Fruit fly (Drosophila melanogaster) S2 (cell line): ENCODE measurements around the gene CG31793.

Experiments
- CG8478 ChIP-seq: fragments of >200 bp; optimal IDR thresholded peaks from 2 replicates; lab custom pipeline; 2018
- CTCF ChIP-seq, 2 experiments: fragments of >200 bp; optimal IDR thresholded peaks; 2 replicates each; lab custom pipeline; 2018

- TF ChIP-seq CG8478 (lab: Kevin White, UChicago) (no peak), CTCF (optimal IDR thresholded peaks at IDR 0.05; lab: Kevin White, UChicago) (no peak)
Measured at dm6 chr2L:19037455-19037854, 34.3 kb downstream of the CG31793 start.
